Worm (Caenorhabditis elegans) whole organism, L1 larva: ENCODE results near the gene lsm-1.

Experiments
- efl-1 ChIP-seq, 4 experiments: fragments of 150-350 bp; optimal IDR thresholded peaks in 3 of 4; peaks in 1 of 4; 1 replicate in 1 of 4; 2 replicates in 3 of 4; lab custom pipeline; 2014; ENCODE audit warnings: missing biosample characterization in 2 of 4, missing genetic modification characterization in 2 of 4, missing genetic modification reagents in 2 of 4
- elt-3 ChIP-seq, 6 experiments: fragments of 150-350 bp in 1 of 6; sonication (generic microtip); optimal IDR thresholded peaks; 2 replicates each; lab custom pipeline; 2017 to 2018; ENCODE audit warnings: missing biosample characterization in 6 of 6, missing genetic modification characterization in 6 of 6, inconsistent platforms in 1 of 6
- grh-1 ChIP-seq: fragments of 200-800 bp; sonication (Bioruptor generic); IDR thresholded peaks from 2 replicates; pipeline ENCODE4 v1.3.6; 2022; ENCODE audit warnings: missing genetic modification reagents, missing genetic modification characterization, missing compliant biosample characterization
- lin-15B ChIP-seq: fragments of 150-350 bp; sonication (generic microtip); optimal IDR thresholded peaks from 3 replicates; lab custom pipeline; 2014; ENCODE audit warnings: missing biosample characterization, missing genetic modification characterization
- lin-39 ChIP-seq: fragments of 150-350 bp; optimal IDR thresholded peaks from 2 replicates; lab custom pipeline; 2014; ENCODE audit warnings: missing biosample characterization, missing genetic modification reagents, missing genetic modification characterization
- snpc-4 ChIP-seq: fragments of 150-350 bp; optimal IDR thresholded peaks from 2 replicates; lab custom pipeline; 2014; ENCODE audit warnings: missing biosample characterization, missing genetic modification characterization
- tbx-2 ChIP-seq: sonication (generic microtip); optimal IDR thresholded peaks from 2 replicates; lab custom pipeline; 2016; ENCODE audit warnings: missing genetic modification characterization, missing compliant biosample characterization

- no peak for TF ChIP-seq lin-15B (tag; lab: Kevin White, UChicago)
- TF ChIP-seq elt-3 (tag; optimal IDR thresholded peaks at IDR 0.05; lab: Kevin White, UChicago), result no peak
- TF ChIP-seq snpc-4 (tag; lab: Kevin White, UChicago), result no peak
- no peak for TF ChIP-seq tbx-2
- no peak for TF ChIP-seq efl-1 (optimal IDR thresholded peaks at IDR 0.05; lab: Kevin White, UChicago)
- no peak for TF ChIP-seq efl-1 (GFP tag; optimal IDR thresholded peaks at IDR 0.05 in 1 of 2; lab: Kevin White, UChicago)
- no peak for TF ChIP-seq grh-1 (GFP tag; lab: Robert Waterston, UW)
- TF ChIP-seq lin-39 (tag; lab: Kevin White, UChicago), result no peak
Measured at ce11 chrII:11111107-11111506, 15.6 kb upstream of the lsm-1 start, which contains the start of gene glb-4.
